Fruit fly (Drosophila melanogaster) whole organism, embryonic: Measurements from ENCODE around the gene Cpr76Bc.

Experiments
- Aef1 ChIP-seq: fragments of 200-800 bp; sonication (Bioruptor generic); IDR thresholded peaks from 3 replicates; pipeline ENCODE4 v1.3.6; 2022; ENCODE audit warnings: missing biosample characterization, missing genetic modification characterization
- Asciz ChIP-seq: fragments of 200-800 bp; sonication (Bioruptor generic); optimal IDR thresholded peaks from 2 replicates; lab custom pipeline; 2017; ENCODE audit warnings: missing biosample characterization, mild to moderate bottlenecking, missing genetic modification characterization, missing genetic modification reagents
- Atf3 ChIP-seq: fragments of 200-800 bp; sonication (Bioruptor generic); optimal IDR thresholded peaks from 3 replicates; lab custom pipeline; 2016; ENCODE audit warnings: missing biosample characterization, missing genetic modification characterization
- Bteb2 ChIP-seq: fragments of 200-800 bp; sonication (Bioruptor generic); optimal IDR thresholded peaks from 2 replicates; lab custom pipeline; 2016; ENCODE audit warnings: missing biosample characterization, missing genetic modification characterization
- CG10267 ChIP-seq: fragments of 200-800 bp; sonication (Bioruptor generic); optimal IDR thresholded peaks from 2 replicates; lab custom pipeline; 2018; ENCODE audit warnings: missing biosample characterization, mild to moderate bottlenecking, missing genetic modification characterization, moderate library complexity
- CG10979 ChIP-seq: fragments of 200-800 bp; sonication (Bioruptor generic); optimal IDR thresholded peaks from 2 replicates; lab custom pipeline; 2018; ENCODE audit warnings: missing biosample characterization, mild to moderate bottlenecking, missing genetic modification characterization, moderate library complexity
- CG11247 ChIP-seq: fragments of 200-800 bp; sonication (Bioruptor generic); IDR thresholded peaks from 2 replicates; pipeline ENCODE4 v1.3.6; 2022; ENCODE audit warnings: missing biosample characterization, missing genetic modification characterization
- CG13424 ChIP-seq: fragments of 200-800 bp; sonication (Bioruptor generic); optimal IDR thresholded peaks from 2 replicates; lab custom pipeline; 2019; ENCODE audit warnings: missing biosample characterization, mild to moderate bottlenecking, missing genetic modification characterization, moderate library complexity
- CG14965 ChIP-seq: fragments of 200-800 bp; sonication (Bioruptor generic); optimal IDR thresholded peaks from 2 replicates; lab custom pipeline; 2016; ENCODE audit warnings: missing biosample characterization, missing genetic modification characterization, borderline replicate concordance
- CG30431 ChIP-seq: fragments of 200-800 bp; sonication (Bioruptor generic); optimal IDR thresholded peaks from 2 replicates; lab custom pipeline; 2017; ENCODE audit warnings: missing biosample characterization, missing genetic modification characterization
- CG3281 ChIP-seq: fragments of 200-800 bp; sonication (Bioruptor generic); optimal IDR thresholded peaks from 3 replicates; lab custom pipeline; 2017; ENCODE audit warnings: missing biosample characterization, mild to moderate bottlenecking, missing genetic modification characterization
- CG34376 ChIP-seq: fragments of 200-800 bp; sonication (Bioruptor generic); optimal IDR thresholded peaks from 2 replicates; lab custom pipeline; 2018; ENCODE audit warnings: missing biosample characterization, mild to moderate bottlenecking, missing genetic modification characterization
- CG34422 ChIP-seq: fragments of 200-800 bp; sonication (Bioruptor generic); IDR thresholded peaks from 3 replicates; pipeline ENCODE4 v1.3.6; 2022; ENCODE audit warnings: missing biosample characterization, missing genetic modification characterization
- CG3995 ChIP-seq: fragments of 200-800 bp; sonication (Bioruptor generic); optimal IDR thresholded peaks from 3 replicates; lab custom pipeline; 2016; ENCODE audit warnings: missing biosample characterization, missing genetic modification characterization
- CG7786 ChIP-seq: fragments of 200-800 bp; sonication (Bioruptor generic); optimal IDR thresholded peaks from 2 replicates; lab custom pipeline; 2016; ENCODE audit warnings: missing biosample characterization, missing genetic modification characterization
- CG7839 ChIP-seq: fragments of 200-800 bp; sonication (Bioruptor generic); optimal IDR thresholded peaks from 3 replicates; lab custom pipeline; 2018; ENCODE audit warnings: missing biosample characterization, mild to moderate bottlenecking, missing genetic modification characterization, moderate library complexity
- CG9876 ChIP-seq: fragments of 200-800 bp; sonication (Bioruptor generic); optimal IDR thresholded peaks from 2 replicates; lab custom pipeline; 2016; ENCODE audit warnings: missing biosample characterization, missing genetic modification characterization
- CG9932 ChIP-seq: fragments of 200-800 bp; sonication (Bioruptor generic); IDR thresholded peaks from 2 replicates; pipeline ENCODE4 v1.3.6; 2022; ENCODE audit warnings: missing biosample characterization, missing genetic modification characterization
- Chrac-16 ChIP-seq: fragments of 200-800 bp; sonication (Bioruptor generic); optimal IDR thresholded peaks from 3 replicates; lab custom pipeline; 2016; ENCODE audit warnings: missing biosample characterization, missing genetic modification characterization
- Dbx ChIP-seq: fragments of 200-800 bp; sonication (Bioruptor generic); IDR thresholded peaks from 3 replicates; pipeline ENCODE4 v1.3.6; 2022; ENCODE audit warnings: missing biosample characterization, missing genetic modification characterization
- Doc2 ChIP-seq: fragments of 200-800 bp; sonication (Bioruptor generic); IDR thresholded peaks from 2 replicates; pipeline ENCODE4 v1.3.6; 2022; ENCODE audit warnings: missing biosample characterization, missing genetic modification characterization
- Hmr ChIP-seq: fragments of 200-800 bp; sonication (Bioruptor generic); optimal IDR thresholded peaks from 3 replicates; lab custom pipeline; 2017; ENCODE audit warnings: mild to moderate bottlenecking, missing biosample characterization, missing genetic modification reagents, missing genetic modification characterization
- Lhr ChIP-seq: fragments of 200-800 bp; sonication (Bioruptor generic); optimal IDR thresholded peaks from 3 replicates; lab custom pipeline; 2017; ENCODE audit warnings: mild to moderate bottlenecking, missing biosample characterization, missing genetic modification reagents, missing genetic modification characterization
- Myb ChIP-seq: fragments of 200-800 bp; sonication (Bioruptor generic); optimal IDR thresholded peaks from 2 replicates; lab custom pipeline; 2016; ENCODE audit warnings: missing biosample characterization, missing genetic modification characterization
- NC2α ChIP-seq: fragments of 200-800 bp; sonication (Bioruptor generic); optimal IDR thresholded peaks from 2 replicates; lab custom pipeline; 2016; ENCODE audit warnings: missing biosample characterization, missing genetic modification characterization
- NC2β ChIP-seq: fragments of 200-800 bp; sonication (Bioruptor generic); optimal IDR thresholded peaks from 2 replicates; lab custom pipeline; 2016; ENCODE audit warnings: missing biosample characterization, missing genetic modification characterization
- NfI ChIP-seq: fragments of 200-800 bp; sonication (Bioruptor generic); optimal IDR thresholded peaks from 3 replicates; lab custom pipeline; 2018; ENCODE audit warnings: missing biosample characterization, mild to moderate bottlenecking, missing genetic modification characterization, moderate library complexity
- ash1 ChIP-seq: fragments of 200-800 bp; sonication (Bioruptor generic); optimal IDR thresholded peaks from 2 replicates; lab custom pipeline; 2018; ENCODE audit warnings: missing biosample characterization, mild to moderate bottlenecking, missing genetic modification characterization
- bsh ChIP-seq, 2 experiments: fragments of 200-800 bp; sonication (Bioruptor generic); optimal IDR thresholded peaks; 2 replicates each; lab custom pipeline; 2017 to 2018; ENCODE audit warnings: mild to moderate bottlenecking in 2 of 2, missing biosample characterization in 2 of 2, missing genetic modification characterization in 2 of 2, moderate library complexity in 1 of 2
- dati ChIP-seq: fragments of 200-800 bp; sonication (Bioruptor generic); IDR thresholded peaks from 2 replicates; pipeline ENCODE4 v1.3.6; 2022; ENCODE audit warnings: missing biosample characterization, missing genetic modification characterization
- dmrt11E ChIP-seq: fragments of 200-800 bp; sonication (Bioruptor generic); optimal IDR thresholded peaks from 3 replicates; lab custom pipeline; 2018; ENCODE audit warnings: missing biosample characterization, mild to moderate bottlenecking, missing genetic modification characterization, moderate library complexity
- dpn ChIP-seq, 2 experiments: fragments of 200-800 bp; sonication (Bioruptor generic); optimal IDR thresholded peaks; 3 replicates each; lab custom pipeline; 2016; ENCODE audit warnings: missing biosample characterization in 2 of 2, missing genetic modification characterization in 2 of 2
- eve ChIP-seq, 2 experiments: fragments of >200 bp; optimal IDR thresholded peaks; 2 replicates each; lab custom pipeline; 2017; ENCODE audit warnings: missing biosample characterization in 2 of 2, missing genetic modification characterization in 2 of 2
- ftz-f1 ChIP-seq: fragments of 200-800 bp; sonication (Bioruptor generic); optimal IDR thresholded peaks from 2 replicates; lab custom pipeline; 2016; ENCODE audit warnings: missing biosample characterization, missing genetic modification characterization
- gem ChIP-seq: fragments of 200-800 bp; sonication (Bioruptor generic); optimal IDR thresholded peaks from 2 replicates; lab custom pipeline; 2019; ENCODE audit warnings: missing biosample characterization, mild to moderate bottlenecking, missing genetic modification characterization, moderate library complexity
- grau ChIP-seq: fragments of 200-800 bp; optimal IDR thresholded peaks from 3 replicates; lab custom pipeline; 2019; ENCODE audit warnings: missing biosample characterization, mild to moderate bottlenecking, missing genetic modification characterization, moderate library complexity
- gro ChIP-seq: fragments of 200-800 bp; sonication (Bioruptor generic); optimal IDR thresholded peaks from 2 replicates; lab custom pipeline; 2016; ENCODE audit warnings: missing biosample characterization, missing genetic modification characterization
- jumu ChIP-seq: fragments of 200-800 bp; sonication (Bioruptor generic); optimal IDR thresholded peaks from 3 replicates; lab custom pipeline; 2016; ENCODE audit warnings: missing biosample characterization, missing genetic modification characterization
- kah ChIP-seq: fragments of 200-800 bp; sonication (Bioruptor generic); optimal IDR thresholded peaks from 2 replicates; lab custom pipeline; 2018; ENCODE audit warnings: missing biosample characterization, mild to moderate bottlenecking, missing genetic modification characterization
- kni ChIP-seq: fragments of 200-800 bp; sonication (Bioruptor generic); optimal IDR thresholded peaks from 3 replicates; lab custom pipeline; 2017; ENCODE audit warnings: mild to moderate bottlenecking, missing biosample characterization, missing genetic modification reagents, missing genetic modification characterization
- lola ChIP-seq, 3 experiments: fragments of >200 bp in 2 of 3; fragments of 200-800 bp in 1 of 3; sonication (Bioruptor generic) in 1 of 3; optimal IDR thresholded peaks; 2 replicates each; lab custom pipeline; 2017 to 2019; ENCODE audit warnings: missing biosample characterization in 3 of 3, missing genetic modification characterization in 3 of 3, mild to moderate bottlenecking in 1 of 3, moderate library complexity in 1 of 3
- mam ChIP-seq: fragments of 200-800 bp; sonication (Bioruptor generic); optimal IDR thresholded peaks from 3 replicates; lab custom pipeline; 2016; ENCODE audit warnings: missing biosample characterization, missing genetic modification characterization
- mirr ChIP-seq: fragments of 200-800 bp; sonication (Bioruptor generic); optimal IDR thresholded peaks from 3 replicates; lab custom pipeline; 2018; ENCODE audit warnings: missing biosample characterization, mild to moderate bottlenecking, missing genetic modification characterization
- oc ChIP-seq: fragments of 200-800 bp; sonication (Bioruptor generic); optimal IDR thresholded peaks from 2 replicates; lab custom pipeline; 2018; ENCODE audit warnings: missing biosample characterization, mild to moderate bottlenecking, missing genetic modification characterization, moderate library complexity
- otp ChIP-seq: fragments of 200-800 bp; sonication (Bioruptor generic); IDR thresholded peaks from 3 replicates; pipeline ENCODE4, ENCODE4 v1.3.6; 2022; ENCODE audit warnings: missing biosample characterization, missing genetic modification characterization
- pfk ChIP-seq: fragments of 200-800 bp; sonication (Bioruptor generic); optimal IDR thresholded peaks from 2 replicates; lab custom pipeline; 2018; ENCODE audit warnings: missing biosample characterization, mild to moderate bottlenecking, missing genetic modification characterization, moderate library complexity
- phol ChIP-seq: fragments of 200-800 bp; sonication (Bioruptor generic); optimal IDR thresholded peaks from 3 replicates; lab custom pipeline; 2018; ENCODE audit warnings: missing biosample characterization, mild to moderate bottlenecking, missing genetic modification characterization, moderate library complexity
- rib ChIP-seq: fragments of 200-800 bp; sonication (Bioruptor generic); IDR thresholded peaks from 2 replicates; pipeline ENCODE4 v1.3.6; 2022; ENCODE audit warnings: missing biosample characterization, missing genetic modification characterization
- sisA ChIP-seq: fragments of 200-800 bp; sonication (Bioruptor generic); IDR thresholded peaks from 2 replicates; pipeline ENCODE4 v1.3.6; 2022; ENCODE audit warnings: missing biosample characterization, missing genetic modification characterization
- sug ChIP-seq: fragments of 200-800 bp; optimal IDR thresholded peaks from 2 replicates; lab custom pipeline; 2019; ENCODE audit warnings: missing biosample characterization, mild to moderate bottlenecking, missing genetic modification characterization, moderate library complexity
- vnd ChIP-seq: fragments of 200-800 bp; sonication (Bioruptor generic); IDR thresholded peaks from 3 replicates; pipeline ENCODE4 v1.3.6; 2022; ENCODE audit warnings: missing biosample characterization, missing genetic modification characterization; ENCODE audit not compliant: partially characterized antibody
- yki ChIP-seq: fragments of >200 bp; optimal IDR thresholded peaks from 3 replicates; lab custom pipeline; 2018

Cpr76Bc gene

dm6 chr3L:19561745-19562144 lies 41.0 kb downstream of the Cpr76Bc start (continued):
- no peak for TF ChIP-seq NC2α (GFP tag; lab: Kevin White, UChicago)
- peak; percentile 0 for TF ChIP-seq CG10267 (tag; lab: Kevin White, UChicago)
- TF ChIP-seq Bteb2 (GFP tag; lab: Kevin White, UChicago), result peak; percentile 21
- TF ChIP-seq bsh (GFP tag; optimal IDR thresholded peaks at IDR 0.05; lab: Kevin White, UChicago), result no peak
- no peak for TF ChIP-seq Atf3 (GFP tag; lab: Kevin White, UChicago)
- TF ChIP-seq CG34376 (GFP tag; lab: Kevin White, UChicago), result no peak
- no peak for TF ChIP-seq Doc2
- no peak for TF ChIP-seq sug
- no peak for TF ChIP-seq Chrac-16 (GFP tag; lab: Kevin White, UChicago)
- no peak for TF ChIP-seq CG9876 (GFP tag; lab: Kevin White, UChicago)
- TF ChIP-seq CG3281 (GFP tag; lab: Kevin White, UChicago), result peak; percentile 69
- TF ChIP-seq dpn (GFP tag; optimal IDR thresholded peaks at IDR 0.05; lab: Kevin White, UChicago), result no peak
- no peak for TF ChIP-seq Lhr (GFP tag; lab: Kevin White, UChicago)
- no peak for TF ChIP-seq CG13424 (tag; lab: Kevin White, UChicago)
- TF ChIP-seq Hmr (GFP tag; lab: Kevin White, UChicago), result peak; percentile 53
- no peak for TF ChIP-seq CG30431
- TF ChIP-seq dmrt11E, result no peak
- TF ChIP-seq Dbx (GFP tag; lab: Robert Waterston, UW), result no peak
- peak; percentile 0 for TF ChIP-seq CG7786 (GFP tag; lab: Kevin White, UChicago)
- TF ChIP-seq oc (tag; lab: Kevin White, UChicago), result no peak
- no peak for TF ChIP-seq kah (GFP tag; lab: Kevin White, UChicago)
- TF ChIP-seq yki (lab: Kevin White, UChicago), result no peak
- TF ChIP-seq rib (GFP tag; lab: Robert Waterston, UW), result no peak
- no peak for TF ChIP-seq kni
- no peak for TF ChIP-seq eve (GFP tag; optimal IDR thresholded peaks at IDR 0.05; lab: Kevin White, UChicago)
- no peak for TF ChIP-seq ftz-f1 (GFP tag; lab: Kevin White, UChicago)
- TF ChIP-seq CG14965 (GFP tag; lab: Kevin White, UChicago), result no peak
- no peak for TF ChIP-seq dati (GFP tag; lab: Robert Waterston, UW)
- no peak for TF ChIP-seq NC2β (GFP tag; lab: Kevin White, UChicago)
- TF ChIP-seq jumu (GFP tag; lab: Kevin White, UChicago), result no peak
- TF ChIP-seq vnd (GFP tag; lab: Robert Waterston, UW), result no peak
- no peak for TF ChIP-seq lola (GFP tag; optimal IDR thresholded peaks at IDR 0.05; lab: Kevin White, UChicago)
- TF ChIP-seq CG11247 (GFP tag; lab: Robert Waterston, UW), result no peak
- peak; percentile 61 for TF ChIP-seq grau (tag; lab: Kevin White, UChicago)
- no peak for TF ChIP-seq otp (GFP tag; lab: Robert Waterston, UW)
- peak; percentile 40 for TF ChIP-seq CG9932 (GFP tag; lab: Robert Waterston, UW)
- TF ChIP-seq NfI (GFP tag; lab: Kevin White, UChicago), result no peak
- TF ChIP-seq Asciz (GFP tag; lab: Kevin White, UChicago), result peak; percentile 18
- TF ChIP-seq CG7839 (tag; lab: Kevin White, UChicago), result peak; percentile 30
- no peak for TF ChIP-seq ash1
- TF ChIP-seq CG34422 (GFP tag; lab: Robert Waterston, UW), result no peak
- TF ChIP-seq sisA (GFP tag; lab: Robert Waterston, UW), result no peak
- TF ChIP-seq CG10979 (tag; lab: Kevin White, UChicago), result peak; percentile 6
- TF ChIP-seq Aef1 (GFP tag; lab: Robert Waterston, UW), result no peak
- peak; percentile 32 for TF ChIP-seq mam (GFP tag; lab: Kevin White, UChicago)
- TF ChIP-seq mirr, result no peak
- TF ChIP-seq phol (tag; lab: Kevin White, UChicago), result peak; percentile 19
- TF ChIP-seq Myb, result no peak
- TF ChIP-seq CG3995 (GFP tag; lab: Kevin White, UChicago), result peak; percentile 22
- TF ChIP-seq gro (GFP tag; lab: Kevin White, UChicago), result peak; percentile 6
- peak; percentile 72 for TF ChIP-seq gem (tag; lab: Kevin White, UChicago)
- TF ChIP-seq pfk (GFP tag; lab: Kevin White, UChicago), result no peak
